Worm (Caenorhabditis elegans) whole organism, L3 larva: Measurements from ENCODE around the gene F08F8.9.

Experiments
- nhr-67 ChIP-seq: fragments of 150-350 bp; optimal IDR thresholded peaks from 2 replicates; lab custom pipeline; 2014; ENCODE audit warnings: missing biosample characterization, missing genetic modification characterization
- pqm-1 ChIP-seq: fragments of 150-350 bp; optimal IDR thresholded peaks from 2 replicates; lab custom pipeline; 2017; ENCODE audit warnings: missing biosample characterization, missing genetic modification characterization, inconsistent platforms

DNA sequence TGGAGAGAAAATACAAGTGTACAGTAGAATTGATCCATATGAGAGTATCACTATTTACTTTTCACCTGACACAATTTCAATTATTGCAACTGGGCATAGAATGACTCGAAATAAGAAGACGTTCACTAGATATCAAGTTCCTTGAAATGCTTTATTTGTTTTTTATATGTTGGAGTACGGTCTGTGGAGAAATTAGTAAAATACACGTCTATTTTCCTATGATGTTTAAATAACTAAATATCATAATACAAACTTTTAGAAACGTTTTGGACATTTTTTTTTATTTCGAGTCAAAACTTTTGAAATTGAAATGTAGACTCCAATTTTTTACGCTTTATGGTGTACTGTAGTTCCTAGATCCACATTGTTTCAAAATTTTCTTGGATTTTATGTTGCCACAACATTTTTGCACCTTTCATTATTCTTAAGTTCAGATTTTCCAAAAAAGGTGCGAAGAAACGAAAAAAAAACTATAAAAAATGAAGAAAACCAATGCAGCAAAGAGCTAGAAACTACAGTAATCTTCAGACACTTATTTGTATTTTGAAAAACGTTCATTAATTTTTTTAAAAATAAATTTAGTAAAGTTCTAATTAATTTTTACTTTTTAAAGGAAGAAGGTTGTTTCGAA, 15.7 kb upstream of the F08F8.9 start:
- TF ChIP-seq pqm-1 (tag; lab: Kevin White, UChicago) (no peak), nhr-67 (tag; lab: Kevin White, UChicago) (no peak)
